Worm (Caenorhabditis elegans) whole organism, mixed stage, embryonic: Measurements from ENCODE around the gene C24H12.1.
A peak's percentile ranks its signal among the peaks of the same experiment; 100 is the strongest.

Experiments used
- lin-13 ChIP-seq: fragments of 150-350 bp; optimal IDR thresholded peaks from 2 replicates; lab custom pipeline; 2014; ENCODE audit warnings: missing biosample characterization, missing genetic modification characterization
- lsy-2 ChIP-seq: fragments of 150-350 bp; optimal IDR thresholded peaks from 2 replicates; lab custom pipeline; 2014; ENCODE audit warnings: missing biosample characterization, missing genetic modification characterization
- mep-1 ChIP-seq: fragments of 150-350 bp; optimal IDR thresholded peaks from 2 replicates; lab custom pipeline; 2017; ENCODE audit warnings: missing biosample characterization, missing genetic modification reagents, missing genetic modification characterization, inconsistent platforms

DNA sequence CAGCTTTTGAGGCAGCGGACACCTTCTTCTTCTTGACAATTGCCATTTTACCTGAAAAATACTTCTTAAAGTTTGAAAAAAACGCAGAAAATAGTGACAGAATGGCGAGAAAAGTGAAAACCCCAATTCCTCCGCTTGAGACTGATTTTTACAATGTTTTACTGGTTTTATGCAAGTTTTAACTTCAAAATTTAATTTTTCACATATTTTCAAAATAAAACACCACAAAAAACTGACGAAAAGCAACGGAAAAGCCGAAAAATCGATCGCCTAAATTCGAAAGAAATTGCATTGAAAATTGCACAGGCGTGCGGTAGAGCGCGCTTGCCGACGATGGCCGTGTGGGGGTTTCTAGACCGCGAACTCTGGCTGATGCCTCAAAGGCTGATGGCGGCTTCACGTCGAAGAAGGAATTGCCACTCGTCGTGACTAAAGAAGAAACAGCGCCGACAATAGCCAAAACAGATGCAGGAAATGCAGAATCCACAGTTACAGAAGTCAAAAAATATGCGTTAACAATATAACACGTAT, 34.8 kb downstream of the C24H12.1 start, which contains the start of gene nsun-1:
- peak; percentile 50 for TF ChIP-seq lsy-2 (tag; lab: Kevin White, UChicago)
- TF ChIP-seq lin-13 (tag; lab: Kevin White, UChicago): no peak
- TF ChIP-seq mep-1: peak; percentile 41
